Worm (Caenorhabditis elegans): Measurements from ENCODE around the gene nuo-4.

DNA sequence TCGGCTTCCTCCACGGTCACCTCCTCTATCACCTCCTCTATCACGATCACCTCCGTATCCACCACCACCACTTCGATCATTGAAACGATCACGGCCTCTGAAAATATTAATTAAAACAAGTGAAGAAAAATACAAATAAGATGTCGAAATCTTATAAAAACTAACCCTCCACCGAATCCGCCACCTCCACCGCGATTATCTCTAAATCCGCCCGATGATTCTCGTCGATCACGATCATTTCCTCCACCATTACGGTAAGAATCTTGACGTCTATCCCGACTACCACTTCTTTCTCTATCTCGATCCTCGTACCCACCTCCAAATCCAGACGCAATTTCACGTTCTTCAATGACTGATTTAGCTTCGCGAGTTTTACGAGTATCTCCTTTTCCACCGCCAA, 637 bp upstream of the nuo-4 start:
- TF ChIP-seq chd-7 (tag; optimal IDR thresholded peaks at IDR 0.05) (no peak), nfya-1 (tag; optimal IDR thresholded peaks at IDR 0.05; ENCODE audit: borderline replicate concordance, insufficient read depth) (no peak), unc-62 (GFP tag; optimal IDR thresholded peaks at IDR 0.05) (no peak), F33H1.4 (GFP tag; IDR thresholded peaks at IDR 0.05) (no peak), attf-3 (GFP tag; conservative IDR thresholded peaks at IDR 0.05) (no peak), dox-1 (GFP tag; IDR thresholded peaks at IDR 0.05) (no peak), snpc-1.3 (tag; optimal IDR thresholded peaks at IDR 0.05; ENCODE audit: insufficient read depth) (no peak), snpc-4 (GFP tag; optimal IDR thresholded peaks at IDR 0.05) (no peak), snpc-4 (tag; optimal IDR thresholded peaks at IDR 0.05) (no peak), dpff-1 (tag; optimal IDR thresholded peaks at IDR 0.05) (no peak), ekl-4 (GFP tag; IDR thresholded peaks at IDR 0.05) (no peak), lin-35 (GFP tag; optimal IDR thresholded peaks at IDR 0.05) (no peak), D2030.7 (GFP tag; IDR thresholded peaks at IDR 0.05) (no peak), ccch-3 (GFP tag; optimal IDR thresholded peaks at IDR 0.05) (no peak)

All from whole organism, young adult.